Fruit fly (Drosophila melanogaster): ENCODE results near the gene obst-H.

obst-H gene

dm6 chr3L:15516440-15516839 lies 12.6 kb downstream of the obst-H start (continued):
- no peak for TF ChIP-seq slp2 (GFP tag; optimal IDR thresholded peaks at IDR 0.05)
- TF ChIP-seq Taf1 (GFP tag; IDR thresholded peaks at IDR 0.05), result no peak
- no peak for TF ChIP-seq CG17359 (tag; optimal IDR thresholded peaks at IDR 0.05)
- no peak for TF ChIP-seq az2 (GFP tag; optimal IDR thresholded peaks at IDR 0.05)
- TF ChIP-seq chm (GFP tag; IDR thresholded peaks at IDR 0.05), result no peak
- no peak for TF ChIP-seq CG12299 (tag; optimal IDR thresholded peaks at IDR 0.05)
- no peak for TF ChIP-seq Hey (tag; optimal IDR thresholded peaks at IDR 0.05)
- no peak for TF ChIP-seq bowl (GFP tag; IDR thresholded peaks at IDR 0.05)
- no peak for TF ChIP-seq ara (GFP tag; IDR thresholded peaks at IDR 0.05)
- TF ChIP-seq D19B (GFP tag; optimal IDR thresholded peaks at IDR 0.05), result no peak
- TF ChIP-seq E2f1 (GFP tag; IDR thresholded peaks at IDR 0.05), result no peak
- TF ChIP-seq sob (GFP tag; IDR thresholded peaks at IDR 0.05), result no peak
- TF ChIP-seq Oaz (GFP tag; IDR thresholded peaks at IDR 0.05), result no peak
- TF ChIP-seq Meics (GFP tag; optimal IDR thresholded peaks at IDR 0.05), result no peak
- no peak for TF ChIP-seq mirr (GFP tag; optimal IDR thresholded peaks at IDR 0.05)
- TF ChIP-seq CrebB (tag; optimal IDR thresholded peaks at IDR 0.05), result no peak
- no peak for TF ChIP-seq CG8359 (GFP tag; optimal IDR thresholded peaks at IDR 0.05; ENCODE audit: borderline replicate concordance)
- TF ChIP-seq CG15073 (GFP tag; optimal IDR thresholded peaks at IDR 0.05), result no peak
- TF ChIP-seq unc-4 (GFP tag; IDR thresholded peaks at IDR 0.05; ENCODE audit: partially characterized antibody), result 0 out of 2 replicates have a peak, but pooled peaks have one; percentile 36
- TF ChIP-seq gsb (GFP tag; IDR thresholded peaks at IDR 0.05), result no peak
- TF ChIP-seq lola (GFP tag; optimal IDR thresholded peaks at IDR 0.05), result peak in 1 of 3 experiments; percentile 57
- TF ChIP-seq C15 (GFP tag; IDR thresholded peaks at IDR 0.05), result no peak
- no peak for TF ChIP-seq odd (GFP tag; optimal IDR thresholded peaks at IDR 0.05)
- TF ChIP-seq Rx (GFP tag; IDR thresholded peaks at IDR 0.05), result no peak
- TF ChIP-seq danr (GFP tag; IDR thresholded peaks at IDR 0.05), result no peak
- peak; percentile 34; the same call in 1 of the 2 replicates for TF ChIP-seq MBD-R2 (GFP tag; IDR thresholded peaks at IDR 0.05)
- TF ChIP-seq exex (tag; optimal IDR thresholded peaks at IDR 0.05), result no peak
- no peak for TF ChIP-seq CG12155 (GFP tag; optimal IDR thresholded peaks at IDR 0.05)
- no peak for TF ChIP-seq eyg (GFP tag; optimal IDR thresholded peaks at IDR 0.05)
- no peak for TF ChIP-seq repo (GFP tag; optimal IDR thresholded peaks at IDR 0.05)
- no peak for TF ChIP-seq CG3281 (GFP tag; optimal IDR thresholded peaks at IDR 0.05)
- no peak for TF ChIP-seq inv (GFP tag; IDR thresholded peaks at IDR 0.05; ENCODE audit: partially characterized antibody)
- peak; percentile 30 for TF ChIP-seq CG3995 (GFP tag; optimal IDR thresholded peaks at IDR 0.05)
- no peak for TF ChIP-seq crp (GFP tag; optimal IDR thresholded peaks at IDR 0.05)
- no peak for TF ChIP-seq cg (GFP tag; optimal IDR thresholded peaks at IDR 0.05)
- TF ChIP-seq CG17186 (GFP tag; optimal IDR thresholded peaks at IDR 0.05), result no peak
- TF ChIP-seq her (GFP tag; optimal IDR thresholded peaks at IDR 0.05), result no peak
- peak; percentile 50; the same call in 1 of the 4 replicates for TF ChIP-seq Dll (GFP tag; IDR thresholded peaks at IDR 0.05; ENCODE audit: partially characterized antibody)
- no peak for TF ChIP-seq peb (GFP tag; IDR thresholded peaks at IDR 0.05)
- TF ChIP-seq CG7556 (GFP tag; optimal IDR thresholded peaks at IDR 0.05), result no peak
- no peak for TF ChIP-seq scrt (GFP tag; optimal IDR thresholded peaks at IDR 0.05)
- TF ChIP-seq CG8290 (GFP tag; optimal IDR thresholded peaks at IDR 0.05), result no peak
- peak in 1 of 2 experiments; percentile 10 for TF ChIP-seq CG8290 (tag; optimal IDR thresholded peaks at IDR 0.05)
- no peak for TF ChIP-seq CG14667 (GFP tag; IDR thresholded peaks at IDR 0.05)
- TF ChIP-seq caup (GFP tag; optimal IDR thresholded peaks at IDR 0.05; ENCODE audit: severe bottlenecking), result no peak
- TF ChIP-seq GATAe (GFP tag; conservative IDR thresholded peaks at IDR 0.05), result no peak
- TF ChIP-seq dan (GFP tag; IDR thresholded peaks at IDR 0.05), result no peak
- no peak for TF ChIP-seq CG4617 (GFP tag; optimal IDR thresholded peaks at IDR 0.05; ENCODE audit: borderline replicate concordance)
- no peak for TF ChIP-seq Mad (GFP tag; optimal IDR thresholded peaks at IDR 0.05)
- TF ChIP-seq ind (GFP tag; optimal IDR thresholded peaks at IDR 0.05), result no peak
- no peak for TF ChIP-seq bab2 (GFP tag; optimal IDR thresholded peaks at IDR 0.05)
- TF ChIP-seq CG14860 (GFP tag; IDR thresholded peaks at IDR 0.05; ENCODE audit: partially characterized antibody), result no peak

Data from whole organism, embryonic.